Worm (Caenorhabditis elegans): Measurements from ENCODE around the gene T25B6.4.

Gene T25B6.4

ce11 chrX:9015420-9015819 is at the start of gene T25B6.4:
Gene T25B6.4, plus strand, starts transcription at chrX:9015720.
- TF ChIP-seq ceh-39 (tag; optimal IDR thresholded peaks at IDR 0.05) (no peak), ces-1 (GFP tag; optimal IDR thresholded peaks at IDR 0.05) (no peak), elt-3 (tag; optimal IDR thresholded peaks at IDR 0.05) (no peak), nhr-28 (tag; optimal IDR thresholded peaks at IDR 0.05) (no peak), lsy-2 (tag; optimal IDR thresholded peaks at IDR 0.05) (no peak), elt-1 (tag; optimal IDR thresholded peaks at IDR 0.05; ENCODE audit: borderline replicate concordance, insufficient read depth) (no peak), zip-8 (tag; optimal IDR thresholded peaks at IDR 0.05) (no peak), mep-1 (tag; optimal IDR thresholded peaks at IDR 0.05) (no peak), tbx-8 (GFP tag; optimal IDR thresholded peaks at IDR 0.05) (no peak), lin-32 (GFP tag; optimal IDR thresholded peaks at IDR 0.05) (no peak), unc-62 (GFP tag; optimal IDR thresholded peaks at IDR 0.05) (no peak), nhr-2 (tag; optimal IDR thresholded peaks at IDR 0.05) (no peak), sem-2 (GFP tag; optimal IDR thresholded peaks at IDR 0.05) (no peak), hlh-1 (tag; optimal IDR thresholded peaks at IDR 0.05) (no peak), flh-1 (GFP tag; optimal IDR thresholded peaks at IDR 0.05) (no peak), ceh-43 (GFP tag; optimal IDR thresholded peaks at IDR 0.05) (no peak), mab-5 (tag; optimal IDR thresholded peaks at IDR 0.05) (no peak), unc-39 (tag; optimal IDR thresholded peaks at IDR 0.05) (no peak), mls-2 (tag; optimal IDR thresholded peaks at IDR 0.05) (no peak), blmp-1 (tag; optimal IDR thresholded peaks at IDR 0.05) (no peak)

- TF ChIP-seq bed-3 (GFP tag; optimal IDR thresholded peaks at IDR 0.05) (peak; percentile 27), M03D4.4 (tag; optimal IDR thresholded peaks at IDR 0.05) (peak; percentile 19), sptf-1 (tag; optimal IDR thresholded peaks at IDR 0.05) (peak; percentile 23), unc-62 (GFP tag; optimal IDR thresholded peaks at IDR 0.05) (no peak)
Observed at ce11 chrX:8969111-8970048, 46.1 kb upstream of the T25B6.4 start.

- TF ChIP-seq sem-2 (GFP tag; optimal IDR thresholded peaks at IDR 0.05) (peak; percentile 52), ceh-83 (GFP tag; optimal IDR thresholded peaks at IDR 0.05) (peak; percentile 77), lin-32 (GFP tag; optimal IDR thresholded peaks at IDR 0.05) (peak; percentile 12), drap-1 (GFP tag; optimal IDR thresholded peaks at IDR 0.05) (no peak), bed-3 (GFP tag; optimal IDR thresholded peaks at IDR 0.05) (peak; percentile 33), M03D4.4 (tag; optimal IDR thresholded peaks at IDR 0.05) (peak; percentile 58), unc-62 (GFP tag; optimal IDR thresholded peaks at IDR 0.05) (no peak), ceh-39 (tag; optimal IDR thresholded peaks at IDR 0.05) (no peak)
Observed at ce11 chrX:8971461-8971860, 44.1 kb upstream of the T25B6.4 start.

- TF ChIP-seq ceh-83 (GFP tag; optimal IDR thresholded peaks at IDR 0.05) (no peak), nhr-237 (tag; optimal IDR thresholded peaks at IDR 0.05) (no peak), zip-8 (tag; optimal IDR thresholded peaks at IDR 0.05) (no peak), mls-2 (tag; optimal IDR thresholded peaks at IDR 0.05) (no peak), tbx-8 (GFP tag; optimal IDR thresholded peaks at IDR 0.05) (no peak), sem-2 (GFP tag; optimal IDR thresholded peaks at IDR 0.05) (no peak), drap-1 (GFP tag; optimal IDR thresholded peaks at IDR 0.05) (no peak), cnd-1 (tag; optimal IDR thresholded peaks at IDR 0.05) (no peak)
Observed at ce11 chrX:8980676-8981075, 34.8 kb upstream of the T25B6.4 start, which contains the start of gene nmur-1. Gene nmur-1, plus strand, starts transcription at chrX:8980976.

ce11 chrX:8986452-8986851 is 29.1 kb upstream of the T25B6.4 start:
- TF ChIP-seq ceh-43 (GFP tag; optimal IDR thresholded peaks at IDR 0.05) (no peak), unc-62 (GFP tag; optimal IDR thresholded peaks at IDR 0.05) (peak; percentile 85), ham-2 (GFP tag; optimal IDR thresholded peaks at IDR 0.05) (no peak), cnd-1 (tag; optimal IDR thresholded peaks at IDR 0.05) (no peak), nhr-28 (tag; optimal IDR thresholded peaks at IDR 0.05) (no peak), unc-120 (tag; optimal IDR thresholded peaks at IDR 0.05; ENCODE audit: poor library complexity, severe bottlenecking) (peak; percentile 54), tbx-8 (GFP tag; optimal IDR thresholded peaks at IDR 0.05) (no peak), ceh-39 (tag; optimal IDR thresholded peaks at IDR 0.05) (no peak), hlh-1 (tag; optimal IDR thresholded peaks at IDR 0.05) (peak; percentile 28), M03D4.4 (tag; optimal IDR thresholded peaks at IDR 0.05) (no peak), pha-4 (tag; optimal IDR thresholded peaks at IDR 0.05) (no peak)

All from whole organism, mixed stage, embryonic.